Fruit fly (Drosophila melanogaster) whole organism, embryonic: ENCODE results near the gene ZnT77C.
A peak's percentile ranks its signal among the peaks of the same experiment; 100 is the strongest.

ENCODE experiments used
- Adf1 ChIP-seq: fragments of 200-800 bp; sonication (Bioruptor generic); IDR thresholded peaks from 2 replicates; pipeline ENCODE4 v1.3.6; 2022; ENCODE audit warnings: missing biosample characterization, missing genetic modification characterization
- Bgb ChIP-seq: fragments of 200-800 bp; sonication (Bioruptor generic); IDR thresholded peaks from 2 replicates; pipeline ENCODE4 v1.3.6; 2022; ENCODE audit warnings: missing biosample characterization, missing genetic modification characterization; ENCODE audit not compliant: partially characterized antibody
- CG11456 ChIP-seq: fragments of 200-800 bp; sonication (Bioruptor generic); IDR thresholded peaks from 3 replicates; pipeline ENCODE4 v1.3.6; 2022; ENCODE audit warnings: missing biosample characterization, missing genetic modification characterization
- CG11560 ChIP-seq: fragments of 200-800 bp; sonication (Bioruptor generic); IDR thresholded peaks from 3 replicates; pipeline ENCODE4 v1.3.6; 2022; ENCODE audit warnings: missing biosample characterization, missing genetic modification characterization
- CG12659 ChIP-seq: fragments of 200-800 bp; sonication (Bioruptor generic); optimal IDR thresholded peaks from 3 replicates; lab custom pipeline; 2017; ENCODE audit warnings: mild to moderate bottlenecking, missing biosample characterization, missing genetic modification reagents, missing genetic modification characterization
- CG12769 ChIP-seq: fragments of 200-800 bp; sonication (Bioruptor generic); optimal IDR thresholded peaks from 2 replicates; lab custom pipeline; 2019; ENCODE audit warnings: missing biosample characterization, mild to moderate bottlenecking, missing genetic modification characterization, moderate library complexity
- CG15011 ChIP-seq: fragments of 200-800 bp; sonication (Bioruptor generic); optimal IDR thresholded peaks from 3 replicates; lab custom pipeline; 2018; ENCODE audit warnings: missing biosample characterization, mild to moderate bottlenecking, missing genetic modification characterization
- CG15514 ChIP-seq: fragments of 200-800 bp; sonication (Bioruptor generic); optimal IDR thresholded peaks from 3 replicates; lab custom pipeline; 2017; ENCODE audit warnings: missing biosample characterization, missing genetic modification characterization, mild to moderate bottlenecking, moderate library complexity, missing genetic modification reagents
- CG15601 ChIP-seq: fragments of 200-800 bp; sonication (Bioruptor generic); optimal IDR thresholded peaks from 3 replicates; lab custom pipeline; 2019; ENCODE audit warnings: missing biosample characterization, mild to moderate bottlenecking, missing genetic modification characterization, moderate library complexity
- CG1603 ChIP-seq: fragments of 200-800 bp; sonication (Bioruptor generic); optimal IDR thresholded peaks from 2 replicates; lab custom pipeline; 2019; ENCODE audit warnings: missing biosample characterization, mild to moderate bottlenecking, missing genetic modification characterization, moderate library complexity
- CG17361 ChIP-seq: fragments of 200-800 bp; sonication (Bioruptor generic); IDR thresholded peaks from 3 replicates; pipeline ENCODE4 v1.3.6; 2022; ENCODE audit warnings: missing biosample characterization, missing genetic modification characterization
- CG30020 ChIP-seq: fragments of 200-800 bp; optimal IDR thresholded peaks from 2 replicates; lab custom pipeline; 2019; ENCODE audit warnings: missing biosample characterization, mild to moderate bottlenecking, missing genetic modification characterization, moderate library complexity
- CG31365 ChIP-seq: fragments of 200-800 bp; sonication (Bioruptor generic); optimal IDR thresholded peaks from 2 replicates; lab custom pipeline; 2018; ENCODE audit warnings: missing biosample characterization, mild to moderate bottlenecking, missing genetic modification characterization
- CG3163 ChIP-seq: fragments of 200-800 bp; sonication (Bioruptor generic); optimal IDR thresholded peaks from 3 replicates; lab custom pipeline; 2016; ENCODE audit warnings: missing biosample characterization, missing genetic modification characterization
- CG8089 ChIP-seq: fragments of 200-800 bp; sonication (Bioruptor generic); optimal IDR thresholded peaks from 3 replicates; lab custom pipeline; 2016; ENCODE audit warnings: missing biosample characterization, missing genetic modification characterization
- CoRest ChIP-seq: fragments of 200-800 bp; sonication (Bioruptor generic); optimal IDR thresholded peaks from 3 replicates; lab custom pipeline; 2018; ENCODE audit warnings: missing biosample characterization, mild to moderate bottlenecking, missing genetic modification characterization, moderate library complexity
- Dfd ChIP-seq, 2 experiments: fragments of >200 bp; optimal IDR thresholded peaks; 2 replicates each; lab custom pipeline; 2017; ENCODE audit warnings: missing biosample characterization in 2 of 2, missing genetic modification characterization in 2 of 2
- Dip3 ChIP-seq: fragments of 200-800 bp; sonication (Bioruptor generic); optimal IDR thresholded peaks from 3 replicates; lab custom pipeline; 2016; ENCODE audit warnings: missing biosample characterization, missing genetic modification characterization
- E2f2 ChIP-seq: fragments of 200-800 bp; sonication (Bioruptor generic); IDR thresholded peaks from 2 replicates; pipeline ENCODE4 v1.3.6; 2022; ENCODE audit warnings: missing biosample characterization, missing genetic modification characterization
- Fer1 ChIP-seq: fragments of 200-800 bp; sonication (Bioruptor generic); optimal IDR thresholded peaks from 2 replicates; lab custom pipeline; 2017; ENCODE audit warnings: missing biosample characterization, mild to moderate bottlenecking, missing genetic modification characterization
- Lhr ChIP-seq: fragments of 200-800 bp; sonication (Bioruptor generic); optimal IDR thresholded peaks from 3 replicates; lab custom pipeline; 2017; ENCODE audit warnings: mild to moderate bottlenecking, missing biosample characterization, missing genetic modification reagents, missing genetic modification characterization
- MBD-R2 ChIP-seq: fragments of 200-800 bp; sonication (Bioruptor generic); IDR thresholded peaks from 2 replicates; pipeline ENCODE4 v1.3.6; 2022; ENCODE audit warnings: missing biosample characterization, missing genetic modification characterization
- NFAT ChIP-seq: fragments of 200-800 bp; sonication (Bioruptor generic); IDR thresholded peaks from 2 replicates; pipeline ENCODE4 v1.3.6; 2022; ENCODE audit warnings: missing biosample characterization, missing genetic modification characterization
- Nf-YB ChIP-seq: fragments of 200-800 bp; sonication (Bioruptor generic); optimal IDR thresholded peaks from 3 replicates; lab custom pipeline; 2019; ENCODE audit warnings: missing biosample characterization, mild to moderate bottlenecking, missing genetic modification characterization, moderate library complexity
- Nf-YC ChIP-seq: fragments of 200-800 bp; optimal IDR thresholded peaks from 3 replicates; lab custom pipeline; 2019; ENCODE audit warnings: missing biosample characterization, mild to moderate bottlenecking, missing genetic modification characterization, moderate library complexity
- Oaz ChIP-seq: fragments of 200-800 bp; sonication (Bioruptor generic); IDR thresholded peaks from 2 replicates; pipeline ENCODE4 v1.3.6; 2022; ENCODE audit warnings: missing biosample characterization, missing genetic modification characterization
- Rfx ChIP-seq: fragments of 200-800 bp; sonication (Bioruptor generic); IDR thresholded peaks from 2 replicates; pipeline ENCODE4 v1.3.6; 2022; ENCODE audit warnings: missing biosample characterization, missing genetic modification characterization
- Sry-β ChIP-seq: fragments of 200-800 bp; sonication (Bioruptor generic); optimal IDR thresholded peaks from 2 replicates; lab custom pipeline; 2018; ENCODE audit warnings: missing biosample characterization, mild to moderate bottlenecking, missing genetic modification characterization, moderate library complexity
- Ssrp ChIP-seq: fragments of 200-800 bp; sonication (Bioruptor generic); optimal IDR thresholded peaks from 2 replicates; lab custom pipeline; 2018; ENCODE audit warnings: missing biosample characterization, mild to moderate bottlenecking, missing genetic modification characterization, moderate library complexity
- Xrp1 ChIP-seq: fragments of 200-800 bp; sonication (Bioruptor generic); IDR thresholded peaks from 2 replicates; pipeline ENCODE4 v1.3.6; 2022; ENCODE audit warnings: missing biosample characterization, missing genetic modification characterization
- crp ChIP-seq, 2 experiments: fragments of 200-800 bp; sonication (Bioruptor generic); optimal IDR thresholded peaks; 2 replicates in 1 of 2; 3 replicates in 1 of 2; lab custom pipeline; 2017; ENCODE audit warnings: missing biosample characterization in 2 of 2, missing genetic modification characterization in 2 of 2, mild to moderate bottlenecking in 1 of 2, moderate library complexity in 1 of 2
- dati ChIP-seq: fragments of 200-800 bp; sonication (Bioruptor generic); IDR thresholded peaks from 2 replicates; pipeline ENCODE4 v1.3.6; 2022; ENCODE audit warnings: missing biosample characterization, missing genetic modification characterization
- dm ChIP-seq: fragments of 200-800 bp; sonication (Bioruptor generic); optimal IDR thresholded peaks from 3 replicates; lab custom pipeline; 2016; ENCODE audit warnings: missing biosample characterization, missing genetic modification characterization
- eve ChIP-seq, 2 experiments: fragments of >200 bp; optimal IDR thresholded peaks; 2 replicates each; lab custom pipeline; 2017; ENCODE audit warnings: missing biosample characterization in 2 of 2, missing genetic modification characterization in 2 of 2
- exex ChIP-seq: fragments of 200-800 bp; sonication (Bioruptor generic); optimal IDR thresholded peaks from 4 replicates; lab custom pipeline; 2018; ENCODE audit warnings: missing biosample characterization, mild to moderate bottlenecking, missing genetic modification characterization, moderate library complexity
- fru ChIP-seq: fragments of >200 bp; optimal IDR thresholded peaks from 2 replicates; lab custom pipeline; 2017
- gem ChIP-seq: fragments of 200-800 bp; sonication (Bioruptor generic); optimal IDR thresholded peaks from 2 replicates; lab custom pipeline; 2019; ENCODE audit warnings: missing biosample characterization, mild to moderate bottlenecking, missing genetic modification characterization, moderate library complexity
- gt ChIP-seq: fragments of 200-800 bp; sonication (Bioruptor generic); IDR thresholded peaks from 2 replicates; pipeline ENCODE4 v1.3.6; 2022; ENCODE audit warnings: missing biosample characterization, missing genetic modification characterization
- kni ChIP-seq: fragments of 200-800 bp; sonication (Bioruptor generic); optimal IDR thresholded peaks from 3 replicates; lab custom pipeline; 2017; ENCODE audit warnings: mild to moderate bottlenecking, missing biosample characterization, missing genetic modification reagents, missing genetic modification characterization
- lola ChIP-seq, 3 experiments: fragments of >200 bp in 2 of 3; fragments of 200-800 bp in 1 of 3; sonication (Bioruptor generic) in 1 of 3; optimal IDR thresholded peaks; 2 replicates each; lab custom pipeline; 2017 to 2019; ENCODE audit warnings: missing biosample characterization in 3 of 3, missing genetic modification characterization in 3 of 3, mild to moderate bottlenecking in 1 of 3, moderate library complexity in 1 of 3
- psq ChIP-seq: fragments of 200-800 bp; sonication (Bioruptor generic); optimal IDR thresholded peaks from 2 replicates; lab custom pipeline; 2017; ENCODE audit warnings: missing biosample characterization, missing genetic modification characterization
- pzg ChIP-seq: fragments of 200-800 bp; sonication (Bioruptor generic); optimal IDR thresholded peaks from 3 replicates; lab custom pipeline; 2018; ENCODE audit warnings: missing biosample characterization, mild to moderate bottlenecking, missing genetic modification characterization, moderate library complexity
- scrt ChIP-seq: fragments of 200-800 bp; sonication (Bioruptor generic); optimal IDR thresholded peaks from 2 replicates; lab custom pipeline; 2018; ENCODE audit warnings: missing biosample characterization, mild to moderate bottlenecking, missing genetic modification characterization, moderate library complexity
- slp2 ChIP-seq: fragments of 200-800 bp; sonication (Bioruptor generic); optimal IDR thresholded peaks from 2 replicates; lab custom pipeline; 2016; ENCODE audit warnings: missing biosample characterization, missing genetic modification characterization
- sqz ChIP-seq: fragments of 200-800 bp; sonication (Bioruptor generic); optimal IDR thresholded peaks from 3 replicates; lab custom pipeline; 2018; ENCODE audit warnings: missing biosample characterization, mild to moderate bottlenecking, missing genetic modification characterization
- tll ChIP-seq, 2 experiments: fragments of 200-800 bp in 1 of 2; fragments of >200 bp in 1 of 2; sonication (Bioruptor generic) in 1 of 2; optimal IDR thresholded peaks; 2 replicates each; lab custom pipeline; 2017 to 2019; ENCODE audit warnings: missing biosample characterization in 2 of 2, missing genetic modification characterization in 2 of 2, mild to moderate bottlenecking in 1 of 2, moderate library complexity in 1 of 2
- unc-4 ChIP-seq: fragments of 200-800 bp; sonication (Bioruptor generic); IDR thresholded peaks from 2 replicates; pipeline ENCODE4 v1.3.6; 2022; ENCODE audit warnings: missing biosample characterization, missing genetic modification characterization; ENCODE audit not compliant: partially characterized antibody

Gene ZnT77C

dm6 chr3L:20520687-20521169 is 26.0 kb upstream of the ZnT77C start, which contains the start of the genes mTerf3 and CG5104 (continued):
- TF ChIP-seq Rfx (0 out of 2 replicates have a peak, but pooled peaks have one; percentile 8), CG3163 (GFP tag; lab: Kevin White, UChicago) (no peak), crp (GFP tag; optimal IDR thresholded peaks at IDR 0.05; lab: Kevin White, UChicago) (peak in 1 of 2 experiments; percentile 44), CG15601 (tag; lab: Kevin White, UChicago) (peak; percentile 7), gem (tag; lab: Kevin White, UChicago) (peak; percentile 56)

- peak; percentile 27 for TF ChIP-seq CoRest
- TF ChIP-seq CG8089 (GFP tag; lab: Kevin White, UChicago): no peak
- TF ChIP-seq MBD-R2 (GFP tag; lab: Robert Waterston, UW): peak; percentile 23; the same call in 1 of the 2 replicates
- peak; percentile 61 for TF ChIP-seq CG1603 (tag; lab: Kevin White, UChicago)
- TF ChIP-seq CG30020 (tag; lab: Kevin White, UChicago): no peak
- TF ChIP-seq Fer1 (GFP tag; lab: Kevin White, UChicago): peak; percentile 6
- no peak for TF ChIP-seq Dip3 (GFP tag; lab: Kevin White, UChicago)
- no peak for TF ChIP-seq NFAT (GFP tag; lab: Robert Waterston, UW)
- peak; percentile 32 for TF ChIP-seq exex (tag; lab: Kevin White, UChicago)
- peak; percentile 57 for TF ChIP-seq Nf-YC (tag; lab: Kevin White, UChicago)
- no peak for TF ChIP-seq lola (GFP tag; optimal IDR thresholded peaks at IDR 0.05; lab: Kevin White, UChicago)
- TF ChIP-seq kni (GFP tag; lab: Kevin White, UChicago): peak; percentile 5
- peak; percentile 8 for TF ChIP-seq CG31365 (tag; lab: Kevin White, UChicago)
- TF ChIP-seq Lhr: peak; percentile 38
- no peak for TF ChIP-seq CG15011 (GFP tag; lab: Kevin White, UChicago)
- TF ChIP-seq Nf-YB (GFP tag; lab: Kevin White, UChicago): peak; percentile 24
- TF ChIP-seq Bgb (GFP tag; lab: Robert Waterston, UW): peak; percentile 36; the same call in 1 of the 2 replicates
- TF ChIP-seq Dfd (GFP tag; optimal IDR thresholded peaks at IDR 0.05; lab: Kevin White, UChicago): no peak
- peak; percentile 30 for TF ChIP-seq CG15514 (GFP tag; lab: Kevin White, UChicago)
- no peak for TF ChIP-seq fru (lab: Kevin White, UChicago)
- TF ChIP-seq Sry-β: peak; percentile 42
- no peak for TF ChIP-seq CG17361
- TF ChIP-seq scrt (GFP tag; lab: Kevin White, UChicago): no peak
- TF ChIP-seq psq (GFP tag; lab: Kevin White, UChicago): peak; percentile 58
- TF ChIP-seq E2f2: peak; percentile 85
- TF ChIP-seq Adf1 (GFP tag; lab: Robert Waterston, UW): no peak
- no peak for TF ChIP-seq gt
- TF ChIP-seq CG11560 (tag; lab: Robert Waterston, UW): no peak
- peak; percentile 53 for TF ChIP-seq CG12659 (GFP tag; lab: Kevin White, UChicago)
- no peak for TF ChIP-seq unc-4 (GFP tag; lab: Robert Waterston, UW)
- TF ChIP-seq tll (GFP tag; optimal IDR thresholded peaks at IDR 0.05; lab: Kevin White, UChicago): no peak
- no peak for TF ChIP-seq Oaz (GFP tag; lab: Robert Waterston, UW)
- no peak for TF ChIP-seq CG11456 (GFP tag; lab: Robert Waterston, UW)
- TF ChIP-seq Xrp1 (GFP tag; lab: Robert Waterston, UW): no peak
- peak; percentile 80 for TF ChIP-seq pzg (GFP tag; lab: Kevin White, UChicago)
- TF ChIP-seq eve (GFP tag; optimal IDR thresholded peaks at IDR 0.05; lab: Kevin White, UChicago): peak in 1 of 2 experiments; percentile 68
- TF ChIP-seq CG12769: peak; percentile 3
- no peak for TF ChIP-seq dm (GFP tag; lab: Kevin White, UChicago)
- no peak for TF ChIP-seq dati (GFP tag; lab: Robert Waterston, UW)
- no peak for TF ChIP-seq Ssrp (tag; lab: Kevin White, UChicago)
- TF ChIP-seq sqz: peak; percentile 69
- no peak for TF ChIP-seq slp2
These were observed 24.2 kb upstream of the ZnT77C start, which contains the start of gene BNIP3 for dm6 chr3L:20518805-20519503. Gene BNIP3, minus strand, starts transcription at chr3L:20519393.
